Fruit fly (Drosophila melanogaster): Measurements from ENCODE around the gene Fie.

DNA sequence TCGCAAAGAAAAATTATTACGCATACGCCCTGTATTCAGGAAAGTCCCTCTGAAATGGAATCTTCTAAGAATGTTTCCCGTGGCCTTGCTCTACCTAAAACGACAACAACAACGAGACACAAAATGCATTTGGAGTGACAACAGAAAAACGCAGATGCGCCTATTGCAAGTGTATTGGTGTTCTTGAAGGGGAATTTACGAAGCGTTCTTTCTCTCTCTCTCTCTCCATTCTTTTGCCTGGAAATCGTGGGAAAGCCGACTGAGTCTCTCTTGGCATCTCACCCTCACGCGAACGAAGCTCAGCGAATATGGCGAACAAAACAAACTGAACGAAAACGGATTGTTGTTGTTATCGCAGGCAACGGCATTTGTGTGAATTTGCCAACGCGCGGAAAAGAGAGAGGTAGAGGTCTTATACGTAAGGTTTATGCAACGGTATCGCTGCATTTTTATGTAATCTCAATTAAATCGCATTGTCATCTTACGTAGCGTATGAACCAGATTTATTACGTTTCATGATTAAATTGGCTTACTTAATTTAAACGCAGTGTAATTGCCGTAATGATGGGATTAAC is 33.9 kb downstream of the Fie start:
- TF ChIP-seq D1 (tag; optimal IDR thresholded peaks at IDR 0.05) = no peak
- no peak for TF ChIP-seq CG12605 (GFP tag; IDR thresholded peaks at IDR 0.05)
- TF ChIP-seq EcR (GFP tag; optimal IDR thresholded peaks at IDR 0.05) = no peak
- no peak for TF ChIP-seq gl (tag; optimal IDR thresholded peaks at IDR 0.05)
- no peak for TF ChIP-seq fd96Ca (GFP tag; IDR thresholded peaks at IDR 0.05)
